Fruit fly (Drosophila melanogaster) whole organism, embryonic: ENCODE results near the gene gkt.

Source experiments
- Atf-2 ChIP-seq: fragments of 200-800 bp; sonication (Bioruptor generic); optimal IDR thresholded peaks from 2 replicates; lab custom pipeline; 2016; ENCODE audit warnings: missing biosample characterization, missing genetic modification characterization
- B-H1 ChIP-seq: fragments of 200-800 bp; sonication (Bioruptor generic); IDR thresholded peaks from 3 replicates; pipeline ENCODE4 v1.3.6; 2022; ENCODE audit warnings: missing biosample characterization, missing genetic modification characterization
- CG10321 ChIP-seq: fragments of 200-800 bp; sonication (Bioruptor generic); IDR thresholded peaks from 2 replicates; pipeline ENCODE4 v1.3.6; 2022; ENCODE audit warnings: missing biosample characterization, missing genetic modification characterization
- CG10959 ChIP-seq: fragments of 200-800 bp; sonication (Bioruptor generic); IDR thresholded peaks from 2 replicates; pipeline ENCODE4 v1.3.6; 2022; ENCODE audit warnings: missing biosample characterization, missing genetic modification characterization
- CG11398 ChIP-seq: fragments of 200-800 bp; sonication (Bioruptor generic); optimal IDR thresholded peaks from 2 replicates; lab custom pipeline; 2016; ENCODE audit warnings: missing biosample characterization, missing genetic modification characterization
- CG11504 ChIP-seq: fragments of 200-800 bp; sonication (Bioruptor generic); optimal IDR thresholded peaks from 3 replicates; lab custom pipeline; 2019; ENCODE audit warnings: missing biosample characterization, mild to moderate bottlenecking, missing genetic modification characterization, moderate library complexity
- CG11695 ChIP-seq: fragments of 200-800 bp; sonication (Bioruptor generic); IDR thresholded peaks from 3 replicates; pipeline ENCODE4 v1.3.6; 2022; ENCODE audit warnings: missing biosample characterization, missing genetic modification characterization
- CG12744 ChIP-seq: fragments of 200-800 bp; sonication (Bioruptor generic); optimal IDR thresholded peaks from 2 replicates; lab custom pipeline; 2016; ENCODE audit warnings: missing biosample characterization, missing genetic modification characterization
- CG13775 ChIP-seq: fragments of 200-800 bp; sonication (Bioruptor generic); optimal IDR thresholded peaks from 3 replicates; lab custom pipeline; 2017; ENCODE audit warnings: missing biosample characterization, mild to moderate bottlenecking, missing genetic modification characterization
- CG13894 ChIP-seq: fragments of 200-800 bp; sonication (Bioruptor generic); optimal IDR thresholded peaks from 3 replicates; lab custom pipeline; 2018; ENCODE audit warnings: missing biosample characterization, mild to moderate bottlenecking, missing genetic modification characterization, moderate library complexity
- CG14965 ChIP-seq: fragments of 200-800 bp; sonication (Bioruptor generic); optimal IDR thresholded peaks from 2 replicates; lab custom pipeline; 2016; ENCODE audit warnings: missing biosample characterization, missing genetic modification characterization, borderline replicate concordance
- CG16779 ChIP-seq: fragments of 200-800 bp; sonication (Bioruptor generic); IDR thresholded peaks from 2 replicates; pipeline ENCODE4 v1.3.6; 2022; ENCODE audit warnings: missing biosample characterization, missing genetic modification characterization
- CG18011 ChIP-seq: fragments of 200-800 bp; sonication (Bioruptor generic); optimal IDR thresholded peaks from 2 replicates; lab custom pipeline; 2017; ENCODE audit warnings: missing biosample characterization, missing genetic modification characterization, mild to moderate bottlenecking, moderate library complexity, missing genotype
- CG30431 ChIP-seq: fragments of 200-800 bp; sonication (Bioruptor generic); optimal IDR thresholded peaks from 2 replicates; lab custom pipeline; 2017; ENCODE audit warnings: missing biosample characterization, missing genetic modification characterization
- CG3163 ChIP-seq: fragments of 200-800 bp; sonication (Bioruptor generic); optimal IDR thresholded peaks from 3 replicates; lab custom pipeline; 2016; ENCODE audit warnings: missing biosample characterization, missing genetic modification characterization
- CG4282 ChIP-seq: fragments of 200-800 bp; sonication (Bioruptor generic); optimal IDR thresholded peaks from 2 replicates; lab custom pipeline; 2016; ENCODE audit warnings: missing biosample characterization, missing genetic modification characterization
- CG6689 ChIP-seq: fragments of 200-800 bp; sonication (Bioruptor generic); IDR thresholded peaks from 2 replicates; pipeline ENCODE4 v1.3.6; 2022; ENCODE audit warnings: missing biosample characterization, missing genetic modification characterization
- CG6765 ChIP-seq: fragments of 200-800 bp; sonication (Bioruptor generic); optimal IDR thresholded peaks from 3 replicates; lab custom pipeline; 2017; ENCODE audit warnings: missing biosample characterization, mild to moderate bottlenecking, missing genetic modification characterization
- CG7745 ChIP-seq: fragments of 200-800 bp; sonication (Bioruptor generic); optimal IDR thresholded peaks from 2 replicates; lab custom pipeline; 2018; ENCODE audit warnings: missing biosample characterization, mild to moderate bottlenecking, missing genetic modification characterization, moderate library complexity
- CG7786 ChIP-seq: fragments of 200-800 bp; sonication (Bioruptor generic); optimal IDR thresholded peaks from 2 replicates; lab custom pipeline; 2016; ENCODE audit warnings: missing biosample characterization, missing genetic modification characterization
- CG7928 ChIP-seq: fragments of 200-800 bp; sonication (Bioruptor generic); optimal IDR thresholded peaks from 2 replicates; lab custom pipeline; 2017; ENCODE audit warnings: missing biosample characterization, mild to moderate bottlenecking, missing genetic modification characterization
- CG7987 ChIP-seq: fragments of 200-800 bp; sonication (Bioruptor generic); optimal IDR thresholded peaks from 2 replicates; lab custom pipeline; 2018; ENCODE audit warnings: missing biosample characterization, mild to moderate bottlenecking, missing genetic modification characterization, moderate library complexity
- CG8089 ChIP-seq: fragments of 200-800 bp; sonication (Bioruptor generic); optimal IDR thresholded peaks from 3 replicates; lab custom pipeline; 2016; ENCODE audit warnings: missing biosample characterization, missing genetic modification characterization
- CG9727 ChIP-seq: fragments of 200-800 bp; sonication (Bioruptor generic); optimal IDR thresholded peaks from 3 replicates; lab custom pipeline; 2017; ENCODE audit warnings: missing biosample characterization, mild to moderate bottlenecking, missing genetic modification characterization
- Chrac-16 ChIP-seq: fragments of 200-800 bp; sonication (Bioruptor generic); optimal IDR thresholded peaks from 3 replicates; lab custom pipeline; 2016; ENCODE audit warnings: missing biosample characterization, missing genetic modification characterization
- CrebB ChIP-seq: fragments of 200-800 bp; sonication (Bioruptor generic); optimal IDR thresholded peaks from 3 replicates; lab custom pipeline; 2018; ENCODE audit warnings: missing biosample characterization, mild to moderate bottlenecking, missing genetic modification characterization
- Dad ChIP-seq: fragments of 200-800 bp; sonication (Bioruptor generic); optimal IDR thresholded peaks from 3 replicates; lab custom pipeline; 2016; ENCODE audit warnings: missing biosample characterization, missing genetic modification characterization
- E2f1 ChIP-seq: fragments of 200-800 bp; sonication (Bioruptor generic); IDR thresholded peaks from 2 replicates; pipeline ENCODE4 v1.3.6; 2022; ENCODE audit warnings: missing biosample characterization, missing genetic modification characterization
- H15 ChIP-seq: fragments of 200-800 bp; sonication (Bioruptor generic); IDR thresholded peaks from 3 replicates; pipeline ENCODE4 v1.3.6; 2022; ENCODE audit warnings: missing biosample characterization, missing genetic modification characterization
- Hr51 ChIP-seq, 2 experiments: fragments of 200-800 bp; sonication (Bioruptor generic); optimal IDR thresholded peaks; 2 replicates in 1 of 2; 3 replicates in 1 of 2; lab custom pipeline; 2016 to 2018; ENCODE audit warnings: missing biosample characterization in 2 of 2, missing genetic modification characterization in 2 of 2, mild to moderate bottlenecking in 1 of 2, moderate library complexity in 1 of 2
- Hr78 ChIP-seq, 2 experiments: fragments of 200-800 bp in 1 of 2; fragments of >200 bp in 1 of 2; sonication (Bioruptor generic) in 1 of 2; optimal IDR thresholded peaks; 2 replicates each; lab custom pipeline; 2017 to 2019; ENCODE audit warnings: missing biosample characterization in 2 of 2, missing genetic modification characterization in 2 of 2, mild to moderate bottlenecking in 1 of 2, moderate library complexity in 1 of 2
- Ravus ChIP-seq: fragments of 200-800 bp; sonication (Bioruptor generic); IDR thresholded peaks from 2 replicates; pipeline ENCODE4 v1.3.6; 2022; ENCODE audit warnings: missing biosample characterization, missing genetic modification characterization
- Scr ChIP-seq: fragments of 200-800 bp; sonication (Bioruptor generic); IDR thresholded peaks from 2 replicates; pipeline ENCODE4 v1.3.6; 2022; ENCODE audit warnings: missing biosample characterization, missing genetic modification characterization; ENCODE audit not compliant: partially characterized antibody
- Sry-δ ChIP-seq: fragments of 200-800 bp; sonication (Bioruptor generic); optimal IDR thresholded peaks from 2 replicates; lab custom pipeline; 2016; ENCODE audit warnings: missing biosample characterization, missing genetic modification characterization
- al ChIP-seq: fragments of 200-800 bp; sonication (Bioruptor generic); IDR thresholded peaks from 2 replicates; pipeline ENCODE4 v1.3.6; 2022; ENCODE audit warnings: missing biosample characterization, missing genetic modification characterization
- cas ChIP-seq: fragments of 200-800 bp; sonication (Bioruptor generic); IDR thresholded peaks from 2 replicates; pipeline ENCODE4 v1.3.6; 2022; ENCODE audit warnings: missing biosample characterization, missing genetic modification characterization
- chinmo ChIP-seq: fragments of 200-800 bp; sonication (Bioruptor generic); IDR thresholded peaks from 4 replicates; pipeline ENCODE4 v1.3.6; 2022; ENCODE audit warnings: missing biosample characterization, missing genetic modification characterization; ENCODE audit not compliant: partially characterized antibody
- chm ChIP-seq: fragments of 200-800 bp; sonication (Bioruptor generic); IDR thresholded peaks from 2 replicates; pipeline ENCODE4 v1.3.6; 2022; ENCODE audit warnings: missing biosample characterization, missing genetic modification characterization
- ci ChIP-seq: fragments of 200-800 bp; sonication (Bioruptor generic); IDR thresholded peaks from 3 replicates; pipeline ENCODE4 v1.3.6; 2022; ENCODE audit warnings: missing biosample characterization, missing genetic modification characterization
- dm ChIP-seq: fragments of 200-800 bp; sonication (Bioruptor generic); optimal IDR thresholded peaks from 3 replicates; lab custom pipeline; 2016; ENCODE audit warnings: missing biosample characterization, missing genetic modification characterization
- fd102C ChIP-seq: fragments of 200-800 bp; sonication (Bioruptor generic); optimal IDR thresholded peaks from 2 replicates; lab custom pipeline; 2018; ENCODE audit warnings: missing biosample characterization, mild to moderate bottlenecking, missing genetic modification characterization, moderate library complexity
- fd96Cb ChIP-seq: fragments of 200-800 bp; sonication (Bioruptor generic); optimal IDR thresholded peaks from 2 replicates; lab custom pipeline; 2018; ENCODE audit warnings: missing biosample characterization, mild to moderate bottlenecking, missing genetic modification characterization, moderate library complexity
- jigr1 ChIP-seq: fragments of 200-800 bp; sonication (Bioruptor generic); IDR thresholded peaks from 3 replicates; pipeline ENCODE4 v1.3.6; 2022; ENCODE audit warnings: missing biosample characterization, missing genetic modification characterization
- lbe ChIP-seq: fragments of 200-800 bp; sonication (Bioruptor generic); optimal IDR thresholded peaks from 2 replicates; lab custom pipeline; 2016; ENCODE audit warnings: missing biosample characterization, mild to moderate bottlenecking, missing genetic modification characterization
- peb ChIP-seq: fragments of 200-800 bp; sonication (Bioruptor generic); IDR thresholded peaks from 2 replicates; pipeline ENCODE4 v1.3.6; 2022; ENCODE audit warnings: missing biosample characterization, missing genetic modification characterization
- shn ChIP-seq: fragments of 200-800 bp; sonication (Bioruptor generic); optimal IDR thresholded peaks from 3 replicates; lab custom pipeline; 2016; ENCODE audit warnings: missing biosample characterization, missing genetic modification characterization
- sqz ChIP-seq: fragments of 200-800 bp; sonication (Bioruptor generic); optimal IDR thresholded peaks from 3 replicates; lab custom pipeline; 2018; ENCODE audit warnings: missing biosample characterization, mild to moderate bottlenecking, missing genetic modification characterization
- tio ChIP-seq: fragments of 200-800 bp; sonication (Bioruptor generic); optimal IDR thresholded peaks from 2 replicates; lab custom pipeline; 2017; ENCODE audit warnings: missing biosample characterization, missing genetic modification characterization, inconsistent platforms
- unc-4 ChIP-seq: fragments of 200-800 bp; sonication (Bioruptor generic); IDR thresholded peaks from 2 replicates; pipeline ENCODE4 v1.3.6; 2022; ENCODE audit warnings: missing biosample characterization, missing genetic modification characterization; ENCODE audit not compliant: partially characterized antibody
- zf30C ChIP-seq: fragments of 200-800 bp; sonication (Bioruptor generic); optimal IDR thresholded peaks from 3 replicates; lab custom pipeline; 2018; ENCODE audit warnings: missing biosample characterization, mild to moderate bottlenecking, missing genetic modification characterization

Gene gkt

dm6 chr2L:3158260-3159072 is 1.3 kb upstream of the gkt start (continued):
- TF ChIP-seq CG9727 (GFP tag; lab: Kevin White, UChicago) = peak; percentile 22
- TF ChIP-seq CG10321 (GFP tag; lab: Robert Waterston, UW) = peak; percentile 29; the same call in 1 of the 2 replicates
- TF ChIP-seq lbe (GFP tag; lab: Kevin White, UChicago) = no peak
- TF ChIP-seq Hr51 (GFP tag; optimal IDR thresholded peaks at IDR 0.05; lab: Kevin White, UChicago) = no peak
- no peak for TF ChIP-seq fd102C (GFP tag; lab: Kevin White, UChicago)
- no peak for TF ChIP-seq CG10959 (GFP tag; lab: Robert Waterston, UW)
- TF ChIP-seq CG18011 (GFP tag; lab: Kevin White, UChicago) = no peak
- no peak for TF ChIP-seq CG7745 (tag; lab: Kevin White, UChicago)
- no peak for TF ChIP-seq Chrac-16
- no peak for TF ChIP-seq CG16779 (GFP tag; lab: Robert Waterston, UW)
- TF ChIP-seq H15 (GFP tag; lab: Robert Waterston, UW) = no peak
- TF ChIP-seq CG7928 = no peak
- TF ChIP-seq unc-4 (GFP tag; lab: Robert Waterston, UW) = no peak
- TF ChIP-seq jigr1 = no peak
- no peak for TF ChIP-seq Ravus (GFP tag; lab: Robert Waterston, UW)
- no peak for TF ChIP-seq CG6765 (GFP tag; lab: Kevin White, UChicago)
- TF ChIP-seq al = no peak
- peak; percentile 61 for TF ChIP-seq ci
- TF ChIP-seq peb = no peak
- no peak for TF ChIP-seq CG4282 (GFP tag; lab: Kevin White, UChicago)
- TF ChIP-seq CG14965 (GFP tag; lab: Kevin White, UChicago) = no peak
- TF ChIP-seq CG11695 (GFP tag; lab: Robert Waterston, UW) = no peak
- no peak for TF ChIP-seq tio (GFP tag; lab: Kevin White, UChicago)
- TF ChIP-seq shn (GFP tag; lab: Kevin White, UChicago) = no peak
- TF ChIP-seq B-H1 (GFP tag; lab: Robert Waterston, UW) = no peak
- 0 out of 2 replicates have a peak, but pooled peaks have one; percentile 49 for TF ChIP-seq chm
- TF ChIP-seq CG8089 (GFP tag; lab: Kevin White, UChicago) = no peak
- peak; percentile 18 for TF ChIP-seq CG7987 (GFP tag; lab: Kevin White, UChicago)
- no peak for TF ChIP-seq zf30C (GFP tag; lab: Kevin White, UChicago)
- no peak for TF ChIP-seq Atf-2 (GFP tag; lab: Kevin White, UChicago)
- no peak for TF ChIP-seq CG13894
- no peak for TF ChIP-seq dm (GFP tag; lab: Kevin White, UChicago)
- no peak for TF ChIP-seq CrebB
- TF ChIP-seq CG6689 (GFP tag; lab: Robert Waterston, UW) = peak; percentile 27; the same call in 1 of the 2 replicates
- no peak for TF ChIP-seq CG11398 (GFP tag; lab: Kevin White, UChicago)
- TF ChIP-seq CG13775 (GFP tag; lab: Kevin White, UChicago) = no peak
- TF ChIP-seq fd96Cb (tag; lab: Kevin White, UChicago) = no peak
- TF ChIP-seq Hr78 (GFP tag; optimal IDR thresholded peaks at IDR 0.05; lab: Kevin White, UChicago) = no peak
- TF ChIP-seq CG30431 (GFP tag; lab: Kevin White, UChicago) = no peak
- TF ChIP-seq Scr (GFP tag; lab: Robert Waterston, UW) = 0 out of 2 replicates have a peak, but pooled peaks have one; percentile 9
- TF ChIP-seq sqz = no peak
- no peak for TF ChIP-seq CG3163 (GFP tag; lab: Kevin White, UChicago)
- TF ChIP-seq CG12744 (GFP tag; lab: Kevin White, UChicago) = no peak
- no peak for TF ChIP-seq cas (GFP tag; lab: Robert Waterston, UW)
- TF ChIP-seq Dad (GFP tag; lab: Kevin White, UChicago) = no peak
- TF ChIP-seq CG11504 (tag; lab: Kevin White, UChicago) = peak; percentile 26
- no peak for TF ChIP-seq Sry-δ (GFP tag; lab: Kevin White, UChicago)
- TF ChIP-seq E2f1 (GFP tag; lab: Robert Waterston, UW) = no peak
- TF ChIP-seq CG7786 (GFP tag; lab: Kevin White, UChicago) = no peak
- TF ChIP-seq chinmo = no peak
